Worm (Caenorhabditis elegans) whole organism, L4 larva: ENCODE measurements around the gene try-12.

Experiments used
- D1046.2 ChIP-seq: fragments of 200-800 bp; sonication (Bioruptor generic); IDR thresholded peaks from 2 replicates; pipeline ENCODE4 v1.3.6; 2022; ENCODE audit warnings: missing genetic modification characterization, missing compliant biosample characterization
- F10B5.3 ChIP-seq: sonication (generic microtip); optimal IDR thresholded peaks from 2 replicates; lab custom pipeline; 2016; ENCODE audit warnings: mild to moderate bottlenecking, missing genetic modification characterization, missing compliant biosample characterization
- F26F4.8 ChIP-seq: fragments of 200-800 bp; sonication (Bioruptor generic); conservative IDR thresholded peaks from 2 replicates; pipeline ENCODE4 v1.3.6; 2022; ENCODE audit warnings: missing genetic modification characterization, missing compliant biosample characterization
- F37D6.2 ChIP-seq: sonication (generic microtip); optimal IDR thresholded peaks from 2 replicates; lab custom pipeline; 2016; ENCODE audit warnings: mild to moderate bottlenecking, missing genetic modification characterization, missing compliant biosample characterization
- T20F7.1 ChIP-seq: fragments of 200-800 bp; sonication (Bioruptor generic); optimal IDR thresholded peaks from 2 replicates; lab custom pipeline; 2018; ENCODE audit warnings: mild to moderate bottlenecking, missing genetic modification characterization, missing compliant biosample characterization
- T26A8.4 ChIP-seq: fragments of 200-800 bp; sonication (Bioruptor generic); IDR thresholded peaks from 2 replicates; pipeline ENCODE4 v1.3.6; 2022; ENCODE audit warnings: missing genetic modification characterization, missing compliant biosample characterization
- ZK337.2 ChIP-seq: fragments of 200-800 bp; sonication (Bioruptor generic); IDR thresholded peaks from 2 replicates; pipeline ENCODE4 v1.3.6; 2022; ENCODE audit warnings: missing genetic modification reagents, missing genetic modification characterization, missing compliant biosample characterization
- ZK546.5 ChIP-seq, 2 experiments: sonication (generic microtip); optimal IDR thresholded peaks; 2 replicates each; lab custom pipeline; 2017; ENCODE audit warnings: missing biosample characterization in 2 of 2, missing genetic modification characterization in 2 of 2
- aha-1 ChIP-seq: fragments of 150-350 bp; peaks from one replicate; lab custom pipeline; 2014; ENCODE audit warnings: missing biosample characterization, missing genetic modification characterization
- aly-2 ChIP-seq: sonication (generic microtip); optimal IDR thresholded peaks from 2 replicates; lab custom pipeline; 2018; ENCODE audit warnings: missing biosample characterization, missing genetic modification characterization
- ama-1 ChIP-seq: fragments of 150-350 bp; optimal IDR thresholded peaks from 2 replicates; lab custom pipeline; 2014; ENCODE audit warnings: inconsistent platforms, mixed read lengths
- ceh-20 ChIP-seq: fragments of 200-800 bp; sonication (Bioruptor generic); IDR thresholded peaks from 2 replicates; pipeline ENCODE4 v1.3.6; 2022; ENCODE audit warnings: missing genetic modification reagents, missing genetic modification characterization, missing compliant biosample characterization
- ceh-28 ChIP-seq: fragments of 150-350 bp; optimal IDR thresholded peaks from 2 replicates; lab custom pipeline; 2014; ENCODE audit warnings: missing biosample characterization, missing genetic modification reagents, missing genetic modification characterization
- ceh-32 ChIP-seq: sonication (generic microtip); optimal IDR thresholded peaks from 2 replicates; lab custom pipeline; 2016; ENCODE audit warnings: mild to moderate bottlenecking, missing genetic modification characterization, missing compliant biosample characterization; ENCODE audit not compliant: poor library complexity
- ceh-62 ChIP-seq: sonication (generic microtip); optimal IDR thresholded peaks from 2 replicates; lab custom pipeline; 2017; ENCODE audit warnings: missing biosample characterization, missing genetic modification characterization
- ceh-82 ChIP-seq: sonication (generic microtip); optimal IDR thresholded peaks from 2 replicates; lab custom pipeline; 2017; ENCODE audit warnings: missing biosample characterization, missing genetic modification characterization
- ctbp-1 ChIP-seq: fragments of 200-800 bp; sonication (Bioruptor generic); IDR thresholded peaks from 2 replicates; pipeline ENCODE4 v1.3.6; 2022; ENCODE audit warnings: missing genetic modification reagents, missing genetic modification characterization, missing compliant biosample characterization
- daf-12 ChIP-seq: fragments of 150-350 bp; optimal IDR thresholded peaks from 2 replicates; lab custom pipeline; 2014; ENCODE audit warnings: missing biosample characterization, missing genetic modification reagents, missing genetic modification characterization
- daf-8 ChIP-seq: fragments of 200-800 bp; sonication (Bioruptor generic); IDR thresholded peaks from 2 replicates; pipeline ENCODE4 v1.3.6; 2022; ENCODE audit warnings: missing genetic modification characterization, missing compliant biosample characterization
- dmd-6 ChIP-seq: fragments of 200-800 bp; sonication (Bioruptor generic); IDR thresholded peaks from 2 replicates; pipeline ENCODE4 v1.3.6; 2022; ENCODE audit warnings: missing genetic modification reagents, missing genetic modification characterization, missing compliant biosample characterization
- dpl-1 ChIP-seq: fragments of 150-350 bp; optimal IDR thresholded peaks from 2 replicates; lab custom pipeline; 2014; ENCODE audit warnings: missing biosample characterization, missing genetic modification reagents, missing genetic modification characterization
- duxl-1 ChIP-seq: sonication (generic microtip); optimal IDR thresholded peaks from 2 replicates; lab custom pipeline; 2016; ENCODE audit warnings: mild to moderate bottlenecking, missing genetic modification characterization, moderate library complexity, missing compliant biosample characterization; ENCODE audit not compliant: poor library complexity
- dve-1 ChIP-seq: sonication (generic microtip); optimal IDR thresholded peaks from 2 replicates; lab custom pipeline; 2017; ENCODE audit warnings: antibody characterized with exemption, mild to moderate bottlenecking, missing genetic modification characterization, missing compliant biosample characterization; ENCODE audit not compliant: insufficient read depth
- egl-27 ChIP-seq: sonication (generic microtip); optimal IDR thresholded peaks from 3 replicates; lab custom pipeline; 2017; ENCODE audit warnings: missing biosample characterization, missing genetic modification reagents, missing genetic modification characterization
- hlh-11 ChIP-seq: fragments of 200-800 bp; sonication (Bioruptor generic); optimal IDR thresholded peaks from 2 replicates; lab custom pipeline; 2018; ENCODE audit warnings: mild to moderate bottlenecking, missing genetic modification characterization, missing compliant biosample characterization
- lin-1 ChIP-seq: fragments of 200-800 bp; sonication (Bioruptor generic); IDR thresholded peaks from 2 replicates; pipeline ENCODE4 v1.3.6; 2022; ENCODE audit warnings: missing genetic modification reagents, missing genetic modification characterization, missing compliant biosample characterization
- lin-13 ChIP-seq: fragments of 150-350 bp; optimal IDR thresholded peaks from 2 replicates; lab custom pipeline; 2014; ENCODE audit warnings: missing biosample characterization, missing genetic modification reagents, missing genetic modification characterization
- lin-38 ChIP-seq: fragments of 200-800 bp; sonication (Bioruptor generic); IDR thresholded peaks from 2 replicates; pipeline ENCODE4 v1.3.6; 2022; ENCODE audit warnings: missing genetic modification reagents, missing genetic modification characterization, missing compliant biosample characterization
- lsy-2 ChIP-seq, 2 experiments: fragments of 150-350 bp in 1 of 2; sonication (generic microtip) in 1 of 2; optimal IDR thresholded peaks; 2 replicates each; lab custom pipeline; 2014 to 2017; ENCODE audit warnings: missing biosample characterization in 2 of 2, missing genetic modification characterization in 2 of 2
- mdl-1 ChIP-seq, 2 experiments: fragments of 150-350 bp in 1 of 2; sonication (generic microtip) in 1 of 2; optimal IDR thresholded peaks; 2 replicates each; lab custom pipeline; 2014 to 2017; ENCODE audit warnings: missing biosample characterization in 2 of 2, missing genetic modification characterization in 2 of 2
- mxl-3 ChIP-seq: fragments of 200-800 bp; sonication (Bioruptor generic); optimal IDR thresholded peaks from 2 replicates; lab custom pipeline; 2018; ENCODE audit warnings: mild to moderate bottlenecking, missing genetic modification characterization, missing compliant biosample characterization
- nhr-111 ChIP-seq: fragments of 200-800 bp; sonication (Bioruptor generic); optimal IDR thresholded peaks from 2 replicates; lab custom pipeline; 2018; ENCODE audit warnings: mild to moderate bottlenecking, missing genetic modification characterization, missing compliant biosample characterization
- nhr-25 ChIP-seq: sonication (generic microtip); optimal IDR thresholded peaks from 2 replicates; lab custom pipeline; 2017; ENCODE audit warnings: missing genetic modification characterization, mild to moderate bottlenecking, missing compliant biosample characterization, antibody characterized with exemption, moderate library complexity, borderline replicate concordance; ENCODE audit not compliant: insufficient read depth
- nhr-28 ChIP-seq: fragments of 150-350 bp; optimal IDR thresholded peaks from 2 replicates; lab custom pipeline; 2014; ENCODE audit warnings: missing biosample characterization, missing genetic modification characterization
- nhr-41 ChIP-seq: fragments of 200-800 bp; sonication (Bioruptor generic); IDR thresholded peaks from 2 replicates; pipeline ENCODE4 v1.3.6; 2022; ENCODE audit warnings: missing genetic modification reagents, missing genetic modification characterization, missing compliant biosample characterization
- nhr-42 ChIP-seq: fragments of 200-800 bp; sonication (Bioruptor generic); IDR thresholded peaks from 2 replicates; pipeline ENCODE4 v1.3.6; 2022; ENCODE audit warnings: missing genetic modification characterization, missing compliant biosample characterization
- nhr-48 ChIP-seq: sonication (generic microtip); optimal IDR thresholded peaks from 2 replicates; lab custom pipeline; 2016; ENCODE audit warnings: mild to moderate bottlenecking, missing genetic modification characterization, missing compliant biosample characterization
- nhr-6 ChIP-seq: fragments of 150-350 bp; optimal IDR thresholded peaks from 2 replicates; lab custom pipeline; 2014; ENCODE audit warnings: missing biosample characterization, missing genetic modification characterization
- nhr-76 ChIP-seq: fragments of 150-350 bp; optimal IDR thresholded peaks from 2 replicates; lab custom pipeline; 2014; ENCODE audit warnings: missing biosample characterization, missing genetic modification characterization
- php-3 ChIP-seq: fragments of 200-800 bp; sonication (Bioruptor generic); IDR thresholded peaks from 2 replicates; pipeline ENCODE4 v1.3.6; 2022; ENCODE audit warnings: missing genetic modification reagents, missing genetic modification characterization, missing compliant biosample characterization
- pqm-1 ChIP-seq: sonication (generic microtip); optimal IDR thresholded peaks from 2 replicates; lab custom pipeline; 2017; ENCODE audit warnings: missing biosample characterization, missing genetic modification characterization
- rbr-2 ChIP-seq: sonication (generic microtip); optimal IDR thresholded peaks from 2 replicates; lab custom pipeline; 2016; ENCODE audit warnings: missing genotype, missing genetic modification characterization, missing compliant biosample characterization
- saeg-2 ChIP-seq: fragments of 200-800 bp; sonication (Bioruptor generic); IDR thresholded peaks from 2 replicates; pipeline ENCODE4 v1.3.6; 2022; ENCODE audit warnings: missing genetic modification reagents, missing genetic modification characterization, missing compliant biosample characterization
- set-16 ChIP-seq: fragments of 200-800 bp; sonication (Bioruptor generic); IDR thresholded peaks from 2 replicates; pipeline ENCODE4 v1.3.6; 2022; ENCODE audit warnings: missing genetic modification reagents, missing genetic modification characterization, missing compliant biosample characterization
- snpc-1.2 ChIP-seq: fragments of 200-800 bp; sonication (Bioruptor generic); IDR thresholded peaks from 2 replicates; pipeline ENCODE4 v1.3.6; 2022; ENCODE audit warnings: missing genetic modification reagents, missing genetic modification characterization, missing compliant biosample characterization
- spr-1 ChIP-seq: sonication (generic microtip); optimal IDR thresholded peaks from 2 replicates; lab custom pipeline; 2016; ENCODE audit warnings: mild to moderate bottlenecking, missing genetic modification characterization, missing compliant biosample characterization
- spr-3 ChIP-seq: fragments of 200-800 bp; sonication (Bioruptor generic); optimal IDR thresholded peaks from 2 replicates; lab custom pipeline; 2018; ENCODE audit warnings: mild to moderate bottlenecking, missing genetic modification characterization, missing compliant biosample characterization
- unc-130 ChIP-seq: sonication (generic microtip); optimal IDR thresholded peaks from 2 replicates; lab custom pipeline; 2016; ENCODE audit warnings: missing genetic modification reagents, missing genetic modification characterization, missing compliant biosample characterization
- unc-39 ChIP-seq: sonication (generic microtip); optimal IDR thresholded peaks from 2 replicates; lab custom pipeline; 2017; ENCODE audit warnings: missing biosample characterization, missing genetic modification characterization
- zag-1 ChIP-seq: fragments of 150-350 bp; optimal IDR thresholded peaks from 2 replicates; lab custom pipeline; 2014; ENCODE audit warnings: missing biosample characterization, missing genetic modification characterization
- zip-2 ChIP-seq: fragments of 150-350 bp; optimal IDR thresholded peaks from 2 replicates; lab custom pipeline; 2014; ENCODE audit warnings: missing biosample characterization, missing genetic modification characterization

The try-12 gene

ce11 chrV:7415780-7416428 lies 33.2 kb upstream of the try-12 start, which contains the start of gene F18E3.13 (continued):
- TF ChIP-seq nhr-111 (GFP tag; lab: Kevin White, UChicago) (no peak), rbr-2 (tag; lab: Kevin White, UChicago) (no peak), dmd-6 (GFP tag; lab: Robert Waterston, UW) (peak; percentile 64), spr-1 (no peak), daf-8 (GFP tag; lab: Robert Waterston, UW) (no peak), lsy-2 (tag; optimal IDR thresholded peaks at IDR 0.05; lab: Kevin White, UChicago) (peak in 1 of 2 experiments; percentile 57), ceh-62 (no peak), ZK337.2 (GFP tag; lab: Robert Waterston, UW) (no peak), T26A8.4 (peak; percentile 45; the same call in 1 of the 2 replicates), T20F7.1 (no peak), duxl-1 (tag; lab: Kevin White, UChicago) (peak; percentile 36), aha-1 (tag; lab: Kevin White, UChicago) (peak; percentile 67), zip-2 (tag; lab: Kevin White, UChicago) (no peak), lin-1 (GFP tag; lab: Robert Waterston, UW) (no peak; the same call in 1 of the 2 replicates), nhr-42 (no peak), set-16 (GFP tag; lab: Robert Waterston, UW) (no peak), egl-27 (tag; lab: Kevin White, UChicago) (no peak), nhr-28 (tag; lab: Kevin White, UChicago) (peak; percentile 84), D1046.2 (GFP tag; lab: Robert Waterston, UW) (no peak), spr-3 (GFP tag; lab: Kevin White, UChicago) (no peak), F26F4.8 (GFP tag; lab: Robert Waterston, UW) (no peak), unc-130 (GFP tag; lab: Kevin White, UChicago) (no peak), saeg-2 (no peak), nhr-76 (no peak), mxl-3 (GFP tag; lab: Kevin White, UChicago) (peak; percentile 72), hlh-11 (tag; lab: Kevin White, UChicago) (peak; percentile 84), nhr-6 (no peak), aly-2 (tag; lab: Kevin White, UChicago) (no peak), nhr-48 (peak; percentile 91), F10B5.3 (tag; lab: Kevin White, UChicago) (no peak), F37D6.2 (no peak), ceh-28 (no peak), nhr-41 (no peak), ama-1 (lab: Kevin White, UChicago) (peak; percentile 93), dve-1 (tag; lab: Kevin White, UChicago) (no peak), zag-1 (tag; lab: Kevin White, UChicago) (no peak), ctbp-1 (GFP tag; lab: Robert Waterston, UW) (no peak), dpl-1 (GFP tag; lab: Kevin White, UChicago) (peak; percentile 9), ZK546.5 (tag; optimal IDR thresholded peaks at IDR 0.05; lab: Kevin White, UChicago) (no peak), snpc-1.2 (no peak), lin-13 (no peak), php-3 (GFP tag; lab: Robert Waterston, UW) (no peak), pqm-1 (tag; lab: Kevin White, UChicago) (no peak), ceh-82 (tag; lab: Kevin White, UChicago) (no peak), ceh-32 (tag; lab: Kevin White, UChicago) (no peak), unc-39 (no peak), mdl-1 (tag; optimal IDR thresholded peaks at IDR 0.05; lab: Kevin White, UChicago) (peak; percentile 56 to 88), ceh-20 (GFP tag; lab: Robert Waterston, UW) (no peak; the same call in 1 of the 2 replicates), nhr-25 (peak; percentile 58), lin-38 (GFP tag; lab: Robert Waterston, UW) (no peak), daf-12 (tag; lab: Kevin White, UChicago) (no peak)
